Worm (Caenorhabditis elegans) whole organism, L4 larva: ENCODE measurements around the gene cab-1.

ENCODE experiments used
- F37D6.2 ChIP-seq: sonication (generic microtip); optimal IDR thresholded peaks from 2 replicates; lab custom pipeline; 2016; ENCODE audit warnings: mild to moderate bottlenecking, missing genetic modification characterization, missing compliant biosample characterization
- T26A8.4 ChIP-seq: fragments of 200-800 bp; sonication (Bioruptor generic); IDR thresholded peaks from 2 replicates; pipeline ENCODE4 v1.3.6; 2022; ENCODE audit warnings: missing genetic modification characterization, missing compliant biosample characterization
- Y48G9A.11 ChIP-seq: fragments of 200-800 bp; sonication (Bioruptor generic); IDR thresholded peaks from 2 replicates; pipeline ENCODE4 v1.3.6; 2022; ENCODE audit warnings: missing genetic modification reagents, missing genetic modification characterization, missing compliant biosample characterization
- Y75B8A.6 ChIP-seq: fragments of 200-800 bp; sonication (Bioruptor generic); IDR thresholded peaks from 2 replicates; pipeline ENCODE4 v1.3.6; 2022; ENCODE audit warnings: missing genetic modification reagents, missing genetic modification characterization, missing compliant biosample characterization
- aha-1 ChIP-seq: fragments of 150-350 bp; peaks from one replicate; lab custom pipeline; 2014; ENCODE audit warnings: missing biosample characterization, missing genetic modification characterization
- aly-2 ChIP-seq: sonication (generic microtip); optimal IDR thresholded peaks from 2 replicates; lab custom pipeline; 2018; ENCODE audit warnings: missing biosample characterization, missing genetic modification characterization
- ceh-20 ChIP-seq: fragments of 200-800 bp; sonication (Bioruptor generic); IDR thresholded peaks from 2 replicates; pipeline ENCODE4 v1.3.6; 2022; ENCODE audit warnings: missing genetic modification reagents, missing genetic modification characterization, missing compliant biosample characterization
- ctbp-1 ChIP-seq: fragments of 200-800 bp; sonication (Bioruptor generic); IDR thresholded peaks from 2 replicates; pipeline ENCODE4 v1.3.6; 2022; ENCODE audit warnings: missing genetic modification reagents, missing genetic modification characterization, missing compliant biosample characterization
- daf-12 ChIP-seq: fragments of 150-350 bp; optimal IDR thresholded peaks from 2 replicates; lab custom pipeline; 2014; ENCODE audit warnings: missing biosample characterization, missing genetic modification reagents, missing genetic modification characterization
- daf-16 ChIP-seq, 3 experiments: sonication (generic microtip); optimal IDR thresholded peaks; 2 replicates each; lab custom pipeline; 2016 to 2017; ENCODE audit warnings: missing genetic modification characterization in 3 of 3, missing genetic modification reagents in 3 of 3, mild to moderate bottlenecking in 2 of 3, missing compliant biosample characterization in 2 of 3, missing biosample characterization in 1 of 3, moderate library complexity in 1 of 3
- daf-8 ChIP-seq: fragments of 200-800 bp; sonication (Bioruptor generic); IDR thresholded peaks from 2 replicates; pipeline ENCODE4 v1.3.6; 2022; ENCODE audit warnings: missing genetic modification characterization, missing compliant biosample characterization
- dmd-6 ChIP-seq: fragments of 200-800 bp; sonication (Bioruptor generic); IDR thresholded peaks from 2 replicates; pipeline ENCODE4 v1.3.6; 2022; ENCODE audit warnings: missing genetic modification reagents, missing genetic modification characterization, missing compliant biosample characterization
- dve-1 ChIP-seq: sonication (generic microtip); optimal IDR thresholded peaks from 2 replicates; lab custom pipeline; 2017; ENCODE audit warnings: antibody characterized with exemption, mild to moderate bottlenecking, missing genetic modification characterization, missing compliant biosample characterization; ENCODE audit not compliant: insufficient read depth
- hif-1 ChIP-seq, 2 experiments: sonication (generic microtip); optimal IDR thresholded peaks; 2 replicates each; lab custom pipeline; 2016 to 2017; ENCODE audit warnings: missing compliant biosample characterization in 2 of 2, missing genetic modification characterization in 2 of 2, missing genetic modification reagents in 2 of 2, missing genotype in 2 of 2, mild to moderate bottlenecking in 1 of 2
- hlh-11 ChIP-seq: fragments of 200-800 bp; sonication (Bioruptor generic); optimal IDR thresholded peaks from 2 replicates; lab custom pipeline; 2018; ENCODE audit warnings: mild to moderate bottlenecking, missing genetic modification characterization, missing compliant biosample characterization
- hlh-30 ChIP-seq: sonication (generic microtip); optimal IDR thresholded peaks from 2 replicates; lab custom pipeline; 2017; ENCODE audit warnings: antibody characterized with exemption, mild to moderate bottlenecking, missing genetic modification characterization, missing compliant biosample characterization; ENCODE audit not compliant: insufficient read depth
- lin-15B ChIP-seq: fragments of 150-350 bp; sonication (generic microtip); optimal IDR thresholded peaks from 3 replicates; lab custom pipeline; 2014; ENCODE audit warnings: missing biosample characterization, missing genetic modification characterization
- lin-38 ChIP-seq: fragments of 200-800 bp; sonication (Bioruptor generic); IDR thresholded peaks from 2 replicates; pipeline ENCODE4 v1.3.6; 2022; ENCODE audit warnings: missing genetic modification reagents, missing genetic modification characterization, missing compliant biosample characterization
- lin-39 ChIP-seq: fragments of 150-350 bp; optimal IDR thresholded peaks from 2 replicates; lab custom pipeline; 2014; ENCODE audit warnings: missing biosample characterization, missing genetic modification reagents, missing genetic modification characterization
- lsy-2 ChIP-seq, 2 experiments: fragments of 150-350 bp in 1 of 2; sonication (generic microtip) in 1 of 2; optimal IDR thresholded peaks; 2 replicates each; lab custom pipeline; 2014 to 2017; ENCODE audit warnings: missing biosample characterization in 2 of 2, missing genetic modification characterization in 2 of 2
- madf-5 ChIP-seq, 2 experiments: fragments of 200-800 bp; sonication (Bioruptor generic); IDR thresholded peaks; 2 replicates each; pipeline ENCODE4 v1.3.6; 2022; ENCODE audit warnings: missing compliant biosample characterization in 2 of 2, missing genetic modification characterization in 2 of 2
- mdl-1 ChIP-seq, 2 experiments: fragments of 150-350 bp in 1 of 2; sonication (generic microtip) in 1 of 2; optimal IDR thresholded peaks; 2 replicates each; lab custom pipeline; 2014 to 2017; ENCODE audit warnings: missing biosample characterization in 2 of 2, missing genetic modification characterization in 2 of 2
- mep-1 ChIP-seq: fragments of 150-350 bp; sonication (generic microtip); optimal IDR thresholded peaks from 3 replicates; lab custom pipeline; 2014; ENCODE audit warnings: missing biosample characterization, missing genetic modification characterization
- mxl-3 ChIP-seq: fragments of 200-800 bp; sonication (Bioruptor generic); optimal IDR thresholded peaks from 2 replicates; lab custom pipeline; 2018; ENCODE audit warnings: mild to moderate bottlenecking, missing genetic modification characterization, missing compliant biosample characterization
- nhr-25 ChIP-seq: sonication (generic microtip); optimal IDR thresholded peaks from 2 replicates; lab custom pipeline; 2017; ENCODE audit warnings: missing genetic modification characterization, mild to moderate bottlenecking, missing compliant biosample characterization, antibody characterized with exemption, moderate library complexity, borderline replicate concordance; ENCODE audit not compliant: insufficient read depth
- nhr-28 ChIP-seq: fragments of 150-350 bp; optimal IDR thresholded peaks from 2 replicates; lab custom pipeline; 2014; ENCODE audit warnings: missing biosample characterization, missing genetic modification characterization
- nhr-48 ChIP-seq: sonication (generic microtip); optimal IDR thresholded peaks from 2 replicates; lab custom pipeline; 2016; ENCODE audit warnings: mild to moderate bottlenecking, missing genetic modification characterization, missing compliant biosample characterization
- nhr-76 ChIP-seq: fragments of 150-350 bp; optimal IDR thresholded peaks from 2 replicates; lab custom pipeline; 2014; ENCODE audit warnings: missing biosample characterization, missing genetic modification characterization
- nhr-77 ChIP-seq: fragments of 150-350 bp; optimal IDR thresholded peaks from 2 replicates; lab custom pipeline; 2014; ENCODE audit warnings: missing biosample characterization, missing genetic modification characterization
- rbr-2 ChIP-seq: sonication (generic microtip); optimal IDR thresholded peaks from 2 replicates; lab custom pipeline; 2016; ENCODE audit warnings: missing genotype, missing genetic modification characterization, missing compliant biosample characterization
- sdz-12 ChIP-seq: fragments of 200-800 bp; sonication (Bioruptor generic); optimal IDR thresholded peaks from 2 replicates; lab custom pipeline; 2018; ENCODE audit warnings: mild to moderate bottlenecking, missing genetic modification characterization, missing compliant biosample characterization
- skn-1 ChIP-seq: fragments of 150-350 bp; optimal IDR thresholded peaks from 2 replicates; lab custom pipeline; 2014; ENCODE audit warnings: missing biosample characterization, missing genetic modification characterization
- spr-1 ChIP-seq: sonication (generic microtip); optimal IDR thresholded peaks from 2 replicates; lab custom pipeline; 2016; ENCODE audit warnings: mild to moderate bottlenecking, missing genetic modification characterization, missing compliant biosample characterization
- spr-3 ChIP-seq: fragments of 200-800 bp; sonication (Bioruptor generic); optimal IDR thresholded peaks from 2 replicates; lab custom pipeline; 2018; ENCODE audit warnings: mild to moderate bottlenecking, missing genetic modification characterization, missing compliant biosample characterization
- tra-1 ChIP-seq: fragments of 200-800 bp; sonication (Bioruptor generic); IDR thresholded peaks from 2 replicates; pipeline ENCODE4 v1.3.6; 2022; ENCODE audit warnings: missing genetic modification reagents, missing genetic modification characterization, missing compliant biosample characterization
- unc-39 ChIP-seq: sonication (generic microtip); optimal IDR thresholded peaks from 2 replicates; lab custom pipeline; 2017; ENCODE audit warnings: missing biosample characterization, missing genetic modification characterization
- unc-62 ChIP-seq, 3 experiments: fragments of 150-350 bp in 1 of 3; sonication (generic microtip); optimal IDR thresholded peaks in 2 of 3; peaks in 1 of 3; 1 replicate in 1 of 3; 2 replicates in 2 of 3; lab custom pipeline; 2014 to 2017; ENCODE audit warnings: missing biosample characterization in 3 of 3, missing genetic modification characterization in 3 of 3, missing genetic modification reagents in 3 of 3, missing genotype in 1 of 3
- zip-2 ChIP-seq: fragments of 150-350 bp; optimal IDR thresholded peaks from 2 replicates; lab custom pipeline; 2014; ENCODE audit warnings: missing biosample characterization, missing genetic modification characterization
- ztf-7 ChIP-seq: fragments of 150-350 bp; optimal IDR thresholded peaks from 2 replicates; lab custom pipeline; 2014; ENCODE audit warnings: missing biosample characterization, missing genetic modification characterization

Gene cab-1

ce11 chrX:12182684-12183477 is 29.8 kb downstream of the cab-1 start:
- peak; percentile 29 for TF ChIP-seq hlh-30 (tag; lab: Kevin White, UChicago)
- TF ChIP-seq mxl-3 (GFP tag; lab: Kevin White, UChicago): peak; percentile 16
- peak; percentile 78 for TF ChIP-seq aha-1 (tag; lab: Kevin White, UChicago)
- no peak for TF ChIP-seq spr-1 (tag; lab: Kevin White, UChicago)
- TF ChIP-seq madf-5 (GFP tag; IDR thresholded peaks at IDR 0.05; lab: Robert Waterston, UW): no peak
- no peak for TF ChIP-seq nhr-76 (tag; lab: Kevin White, UChicago)
- 0 out of 2 replicates have a peak, but pooled peaks have one; percentile 13 for TF ChIP-seq tra-1 (GFP tag; lab: Robert Waterston, UW)
- TF ChIP-seq rbr-2 (tag; lab: Kevin White, UChicago): peak; percentile 16
- peak; percentile 12 for TF ChIP-seq hlh-11 (tag; lab: Kevin White, UChicago)
- TF ChIP-seq Y75B8A.6: no peak
- no peak for TF ChIP-seq lin-15B (tag; lab: Kevin White, UChicago)
- TF ChIP-seq mep-1: no peak
- TF ChIP-seq dmd-6 (GFP tag; lab: Robert Waterston, UW): peak; percentile 28; the same call in 1 of the 2 replicates
- TF ChIP-seq unc-62 (GFP tag; optimal IDR thresholded peaks at IDR 0.05 in 1 of 2; lab: Kevin White, UChicago): peak in 1 of 2 experiments; percentile 97
- TF ChIP-seq unc-62 (tag; optimal IDR thresholded peaks at IDR 0.05; lab: Kevin White, UChicago): no peak
- TF ChIP-seq T26A8.4: no peak
- TF ChIP-seq mdl-1 (tag; optimal IDR thresholded peaks at IDR 0.05; lab: Kevin White, UChicago): peak in 1 of 2 experiments; percentile 31
- TF ChIP-seq unc-39 (tag; lab: Kevin White, UChicago): no peak
- no peak for TF ChIP-seq Y48G9A.11 (GFP tag; lab: Robert Waterston, UW)
- no peak for TF ChIP-seq skn-1 (tag; lab: Kevin White, UChicago)
- no peak for TF ChIP-seq nhr-77
- no peak for TF ChIP-seq zip-2 (tag; lab: Kevin White, UChicago)
- no peak for TF ChIP-seq sdz-12
- no peak for TF ChIP-seq lin-38 (GFP tag; lab: Robert Waterston, UW)
- no peak for TF ChIP-seq hif-1 (tag; optimal IDR thresholded peaks at IDR 0.05; lab: Kevin White, UChicago)
- TF ChIP-seq, all 104 proteins: peak for 9

- TF ChIP-seq dmd-6 (GFP tag; lab: Robert Waterston, UW) (0 out of 2 replicates have a peak, but pooled peaks have one; percentile 30), daf-16 (GFP tag; optimal IDR thresholded peaks at IDR 0.05; lab: Kevin White, UChicago) (no peak), daf-16 (tag; optimal IDR thresholded peaks at IDR 0.05; lab: Kevin White, UChicago) (peak; percentile 13), dve-1 (tag; lab: Kevin White, UChicago) (peak; percentile 57), nhr-28 (tag; lab: Kevin White, UChicago) (peak; percentile 11), F37D6.2 (no peak), hlh-30 (tag; lab: Kevin White, UChicago) (peak; percentile 25), hlh-11 (tag; lab: Kevin White, UChicago) (peak; percentile 41), nhr-25 (peak; percentile 12), tra-1 (GFP tag; lab: Robert Waterston, UW) (no peak)
- TF ChIP-seq, all 104 proteins: peak for 7
These were observed 31.1 kb downstream of the cab-1 start for ce11 chrX:12181606-12182005.

- TF ChIP-seq aha-1 (tag; lab: Kevin White, UChicago) (peak; percentile 74), hlh-11 (tag; lab: Kevin White, UChicago) (peak; percentile 45), dmd-6 (GFP tag; lab: Robert Waterston, UW) (peak; percentile 27), mdl-1 (tag; optimal IDR thresholded peaks at IDR 0.05; lab: Kevin White, UChicago) (peak in 1 of 2 experiments; percentile 38), lin-39 (tag; lab: Kevin White, UChicago) (no peak), daf-12 (tag; lab: Kevin White, UChicago) (no peak), tra-1 (GFP tag; lab: Robert Waterston, UW) (no peak), daf-8 (GFP tag; lab: Robert Waterston, UW) (no peak), ceh-20 (GFP tag; lab: Robert Waterston, UW) (0 out of 2 replicates have a peak, but pooled peaks have one; percentile 64), dve-1 (tag; lab: Kevin White, UChicago) (peak; percentile 35), nhr-28 (tag; lab: Kevin White, UChicago) (peak; percentile 34), aly-2 (tag; lab: Kevin White, UChicago) (no peak), ctbp-1 (GFP tag; lab: Robert Waterston, UW) (0 out of 2 replicates have a peak, but pooled peaks have one; percentile 16), nhr-48 (peak; percentile 22), mep-1 (peak; percentile 42), nhr-25 (peak; percentile 57), daf-16 (GFP tag; optimal IDR thresholded peaks at IDR 0.05; lab: Kevin White, UChicago) (no peak), daf-16 (tag; optimal IDR thresholded peaks at IDR 0.05; lab: Kevin White, UChicago) (no peak), spr-3 (no peak), lsy-2 (tag; optimal IDR thresholded peaks at IDR 0.05; lab: Kevin White, UChicago) (peak in 1 of 2 experiments; percentile 28), ztf-7 (tag; lab: Kevin White, UChicago) (no peak), unc-62 (GFP tag; optimal IDR thresholded peaks at IDR 0.05 in 1 of 2; lab: Kevin White, UChicago) (peak in 1 of 2 experiments; percentile 99), unc-62 (tag; optimal IDR thresholded peaks at IDR 0.05; lab: Kevin White, UChicago) (no peak), hif-1 (tag; optimal IDR thresholded peaks at IDR 0.05; lab: Kevin White, UChicago) (peak in 1 of 2 experiments; percentile 1)
- TF ChIP-seq, all 104 proteins: peak for 14
These were observed 32.0 kb downstream of the cab-1 start for ce11 chrX:12180681-12181080.
